Worm (Caenorhabditis elegans) whole organism, early embryonic: ENCODE results near the gene F40F8.12.

ENCODE experiments used
- ama-1 ChIP-seq: fragments of 150-350 bp; optimal IDR thresholded peaks from 2 replicates; lab custom pipeline; 2014
- ceh-36 ChIP-seq: sonication (generic microtip); optimal IDR thresholded peaks from 2 replicates; lab custom pipeline; 2016; ENCODE audit warnings: missing genetic modification characterization, inconsistent platforms, missing compliant biosample characterization

- TF ChIP-seq ceh-36 (tag; lab: Kevin White, UChicago) = no peak
- no peak for TF ChIP-seq ama-1 (lab: Kevin White, UChicago)
Observed at ce11 chrII:11103052-11103451, 26.6 kb upstream of the F40F8.12 start.
